Worm (Caenorhabditis elegans): ENCODE measurements around the gene drl-1.
A peak's percentile ranks its signal among the peaks of the same experiment; 100 is the strongest.

Gene drl-1

DNA sequence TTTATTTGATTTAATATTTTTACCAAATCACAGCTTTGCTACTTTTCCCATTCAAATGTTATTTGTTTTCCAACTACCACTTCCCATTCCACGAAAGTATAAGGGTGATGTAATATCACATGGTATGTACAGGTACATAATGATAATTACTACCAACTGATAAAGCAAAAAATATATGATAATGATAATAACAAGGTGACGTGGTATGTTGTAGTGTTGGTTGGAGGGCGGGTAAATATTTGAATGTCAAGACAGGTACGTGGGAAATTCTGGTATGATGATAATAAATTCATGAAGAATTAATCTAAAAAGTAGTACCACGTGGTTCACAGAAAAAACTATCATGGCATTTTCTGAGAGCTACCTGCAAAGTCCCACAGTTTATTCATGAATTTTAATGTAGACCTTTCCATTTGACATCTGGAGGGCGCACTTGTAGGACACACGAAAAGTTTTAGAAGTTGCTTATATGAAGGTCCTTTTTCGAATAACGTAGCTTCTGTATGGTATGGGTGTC is 33.0 kb upstream of the drl-1 start:
- TF ChIP-seq B0336.3 (GFP tag; IDR thresholded peaks at IDR 0.05) (peak; percentile 66), lin-40 (tag; optimal IDR thresholded peaks at IDR 0.05) (peak; percentile 45), B0261.1 (tag; optimal IDR thresholded peaks at IDR 0.05) (no peak), repo-1 (tag; optimal IDR thresholded peaks at IDR 0.05) (peak; percentile 68), let-526 (GFP tag; IDR thresholded peaks at IDR 0.05) (no peak), madf-10 (tag; optimal IDR thresholded peaks at IDR 0.05) (peak; percentile 45), lin-54 (GFP tag; optimal IDR thresholded peaks at IDR 0.05) (peak; percentile 20), atf-7 (tag; optimal IDR thresholded peaks at IDR 0.05) (peak; percentile 79), snpc-1.1 (tag; optimal IDR thresholded peaks at IDR 0.05; ENCODE audit: insufficient read depth) (no peak), cebp-1 (GFP tag; IDR thresholded peaks at IDR 0.05) (0 out of 2 replicates have a peak, but pooled peaks have one; percentile 17), cebp-1 (tag; optimal IDR thresholded peaks at IDR 0.05) (peak; percentile 47), Y53G8AR.9 (GFP tag; conservative IDR thresholded peaks at IDR 0.05) (peak; percentile 60; the same call in 1 of the 2 replicates), F39B2.1 (GFP tag; IDR thresholded peaks at IDR 0.05) (no peak), ekl-4 (GFP tag; IDR thresholded peaks at IDR 0.05) (0 out of 2 replicates have a peak, but pooled peaks have one; percentile 16), Y53F4B.3 (GFP tag; IDR thresholded peaks at IDR 0.05) (no peak), ztf-3 (GFP tag; optimal IDR thresholded peaks at IDR 0.05) (no peak), mcd-1 (GFP tag; IDR thresholded peaks at IDR 0.05) (peak; percentile 4; the same call in 1 of the 2 replicates), ztf-25 (GFP tag; IDR thresholded peaks at IDR 0.05) (no peak), ZK185.1 (tag; optimal IDR thresholded peaks at IDR 0.05; ENCODE audit: poor library complexity, severe bottlenecking) (peak; percentile 19), unc-62 (GFP tag; optimal IDR thresholded peaks at IDR 0.05) (peak; percentile 20), hmg-1.2 (GFP tag; IDR thresholded peaks at IDR 0.05) (0 out of 2 replicates have a peak, but pooled peaks have one; percentile 16), nhr-90 (tag; optimal IDR thresholded peaks at IDR 0.05) (peak; percentile 42), tbp1 (GFP tag; optimal IDR thresholded peaks at IDR 0.05) (peak; percentile 34), let-607 (tag; optimal IDR thresholded peaks at IDR 0.05) (peak; percentile 41 to 66), nhr-80 (tag; optimal IDR thresholded peaks at IDR 0.05) (peak; percentile 80), tlf-1 (GFP tag; optimal IDR thresholded peaks at IDR 0.05) (peak; percentile 49), pbrm-1 (GFP tag; IDR thresholded peaks at IDR 0.05) (peak; percentile 53; the same call in 1 of the 2 replicates), chd-7 (tag; optimal IDR thresholded peaks at IDR 0.05) (peak; percentile 30), pha-4 (tag; optimal IDR thresholded peaks at IDR 0.05) (peak; percentile 18), K11D2.4 (GFP tag; IDR thresholded peaks at IDR 0.05) (no peak)

ce11 chrIV:293163-293755 is 31.6 kb upstream of the drl-1 start:
- TF ChIP-seq Y53G8AR.9 (GFP tag; conservative IDR thresholded peaks at IDR 0.05), result 0 out of 2 replicates have a peak, but pooled peaks have one; percentile 65
- TF ChIP-seq tbp1 (GFP tag; optimal IDR thresholded peaks at IDR 0.05), result no peak

ce11 chrIV:293995-294700 is 30.7 kb upstream of the drl-1 start:
- TF ChIP-seq tlf-1 (GFP tag; optimal IDR thresholded peaks at IDR 0.05) (no peak), cebp-2 (GFP tag; IDR thresholded peaks at IDR 0.05) (0 out of 2 replicates have a peak, but pooled peaks have one; percentile 5), let-526 (GFP tag; IDR thresholded peaks at IDR 0.05) (0 out of 2 replicates have a peak, but pooled peaks have one; percentile 36)

DNA sequence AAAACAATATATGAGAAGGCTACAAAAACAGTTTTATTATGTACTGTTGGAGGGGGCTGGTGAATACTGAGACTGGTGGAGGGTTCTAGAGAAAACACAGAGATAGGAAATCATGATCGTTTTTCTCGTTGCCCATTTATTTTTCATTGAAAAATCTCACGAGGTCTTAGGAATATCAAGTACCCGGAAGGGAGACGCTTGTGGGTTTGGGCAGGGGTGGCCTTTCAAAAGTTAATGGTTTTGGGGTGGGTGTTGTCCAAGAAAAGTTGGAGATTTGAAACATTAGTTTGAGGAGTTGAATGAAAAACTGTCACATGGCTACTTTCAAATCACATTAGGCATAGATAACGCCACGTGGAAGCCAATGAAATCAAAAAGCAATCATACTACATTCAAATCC is 30.1 kb upstream of the drl-1 start:
- TF ChIP-seq snpc-4 (GFP tag; optimal IDR thresholded peaks at IDR 0.05) (no peak), snpc-4 (tag; optimal IDR thresholded peaks at IDR 0.05) (no peak), ztf-26 (tag; optimal IDR thresholded peaks at IDR 0.05) (no peak), cebp-1 (GFP tag; IDR thresholded peaks at IDR 0.05) (no peak), cebp-1 (tag; optimal IDR thresholded peaks at IDR 0.05) (peak; percentile 10), nhr-120 (GFP tag; IDR thresholded peaks at IDR 0.05) (0 out of 2 replicates have a peak, but pooled peaks have one; percentile 17), lin-26 (GFP tag; IDR thresholded peaks at IDR 0.05) (0 out of 2 replicates have a peak, but pooled peaks have one; percentile 37), nfyb-1 (GFP tag; IDR thresholded peaks at IDR 0.05) (0 out of 2 replicates have a peak, but pooled peaks have one; percentile 25), madf-3 (GFP tag; IDR thresholded peaks at IDR 0.05) (0 out of 2 replicates have a peak, but pooled peaks have one; percentile 21), F39B2.1 (GFP tag; IDR thresholded peaks at IDR 0.05) (no peak), attf-5 (GFP tag; optimal IDR thresholded peaks at IDR 0.05) (peak; percentile 9)

All from whole organism, young adult.